Fruit fly (Drosophila melanogaster) whole organism, embryonic: ENCODE results near the gene Rab3-GAP.
A peak's percentile ranks its signal among the peaks of the same experiment; 100 is the strongest.

Source experiments
- ATbp ChIP-seq: fragments of 200-800 bp; sonication (Bioruptor generic); optimal IDR thresholded peaks from 2 replicates; lab custom pipeline; 2017; ENCODE audit warnings: missing biosample characterization, mild to moderate bottlenecking, missing genetic modification characterization, missing genetic modification reagents
- Adf1 ChIP-seq: fragments of 200-800 bp; sonication (Bioruptor generic); IDR thresholded peaks from 2 replicates; pipeline ENCODE4 v1.3.6; 2022; ENCODE audit warnings: missing biosample characterization, missing genetic modification characterization
- Atf-2 ChIP-seq: fragments of 200-800 bp; sonication (Bioruptor generic); optimal IDR thresholded peaks from 2 replicates; lab custom pipeline; 2016; ENCODE audit warnings: missing biosample characterization, missing genetic modification characterization
- B-H2 ChIP-seq: fragments of 200-800 bp; sonication (Bioruptor generic); optimal IDR thresholded peaks from 2 replicates; lab custom pipeline; 2018; ENCODE audit warnings: missing biosample characterization, mild to moderate bottlenecking, missing genetic modification characterization
- CG10321 ChIP-seq: fragments of 200-800 bp; sonication (Bioruptor generic); IDR thresholded peaks from 2 replicates; pipeline ENCODE4 v1.3.6; 2022; ENCODE audit warnings: missing biosample characterization, missing genetic modification characterization
- CG10959 ChIP-seq: fragments of 200-800 bp; sonication (Bioruptor generic); IDR thresholded peaks from 2 replicates; pipeline ENCODE4 v1.3.6; 2022; ENCODE audit warnings: missing biosample characterization, missing genetic modification characterization
- CG11247 ChIP-seq: fragments of 200-800 bp; sonication (Bioruptor generic); IDR thresholded peaks from 2 replicates; pipeline ENCODE4 v1.3.6; 2022; ENCODE audit warnings: missing biosample characterization, missing genetic modification characterization
- CG11504 ChIP-seq: fragments of 200-800 bp; sonication (Bioruptor generic); optimal IDR thresholded peaks from 3 replicates; lab custom pipeline; 2019; ENCODE audit warnings: missing biosample characterization, mild to moderate bottlenecking, missing genetic modification characterization, moderate library complexity
- CG12391 ChIP-seq: fragments of 200-800 bp; sonication (Bioruptor generic); optimal IDR thresholded peaks from 3 replicates; lab custom pipeline; 2018; ENCODE audit warnings: missing biosample characterization, mild to moderate bottlenecking, missing genetic modification characterization, moderate library complexity
- CG14014 ChIP-seq: fragments of 200-800 bp; sonication (Bioruptor generic); IDR thresholded peaks from 2 replicates; pipeline ENCODE4 v1.3.6; 2022; ENCODE audit warnings: missing biosample characterization, missing genetic modification characterization
- CG2129 ChIP-seq: fragments of 200-800 bp; sonication (Bioruptor generic); IDR thresholded peaks from 2 replicates; pipeline ENCODE4 v1.3.6; 2022; ENCODE audit warnings: missing biosample characterization, missing genetic modification characterization; ENCODE audit not compliant: partially characterized antibody
- CG30431 ChIP-seq: fragments of 200-800 bp; sonication (Bioruptor generic); optimal IDR thresholded peaks from 2 replicates; lab custom pipeline; 2017; ENCODE audit warnings: missing biosample characterization, missing genetic modification characterization
- CG4328 ChIP-seq: fragments of 200-800 bp; sonication (Bioruptor generic); optimal IDR thresholded peaks from 3 replicates; lab custom pipeline; 2017; ENCODE audit warnings: missing biosample characterization, missing genetic modification reagents, missing genetic modification characterization
- CG43689 ChIP-seq: fragments of 200-800 bp; sonication (Bioruptor generic); IDR thresholded peaks from 2 replicates; pipeline ENCODE4 v1.3.6; 2022; ENCODE audit warnings: missing biosample characterization, missing genetic modification characterization
- CG6765 ChIP-seq: fragments of 200-800 bp; sonication (Bioruptor generic); optimal IDR thresholded peaks from 3 replicates; lab custom pipeline; 2017; ENCODE audit warnings: missing biosample characterization, mild to moderate bottlenecking, missing genetic modification characterization
- CG6854 ChIP-seq: fragments of 200-800 bp; sonication (Bioruptor generic); optimal IDR thresholded peaks from 3 replicates; lab custom pipeline; 2017; ENCODE audit warnings: missing biosample characterization, mild to moderate bottlenecking, missing genetic modification characterization
- CG7372 ChIP-seq: fragments of 200-800 bp; sonication (Bioruptor generic); IDR thresholded peaks from 2 replicates; pipeline ENCODE4 v1.3.6; 2022; ENCODE audit warnings: missing biosample characterization, missing genetic modification characterization
- CG8290 ChIP-seq, 3 experiments: fragments of 200-800 bp; sonication (Bioruptor generic); optimal IDR thresholded peaks; 2 replicates each; lab custom pipeline; 2016 to 2019; ENCODE audit warnings: missing biosample characterization in 3 of 3, missing genetic modification characterization in 3 of 3, mild to moderate bottlenecking in 2 of 3, moderate library complexity in 1 of 3
- CG9609 ChIP-seq: fragments of 200-800 bp; sonication (Bioruptor generic); optimal IDR thresholded peaks from 3 replicates; lab custom pipeline; 2016; ENCODE audit warnings: missing biosample characterization, missing genetic modification characterization
- D19B ChIP-seq: fragments of 200-800 bp; sonication (Bioruptor generic); optimal IDR thresholded peaks from 2 replicates; lab custom pipeline; 2017; ENCODE audit warnings: missing biosample characterization, mild to moderate bottlenecking, missing genetic modification characterization
- Doc3 ChIP-seq: fragments of 200-800 bp; sonication (Bioruptor generic); IDR thresholded peaks from 3 replicates; pipeline ENCODE4 v1.3.6; 2022; ENCODE audit warnings: missing biosample characterization, missing genetic modification characterization; ENCODE audit not compliant: partially characterized antibody
- Hand ChIP-seq: fragments of 200-800 bp; sonication (Bioruptor generic); optimal IDR thresholded peaks from 2 replicates; lab custom pipeline; 2017; ENCODE audit warnings: mild to moderate bottlenecking, missing biosample characterization, missing genetic modification reagents, missing genetic modification characterization
- Lhr ChIP-seq: fragments of 200-800 bp; sonication (Bioruptor generic); optimal IDR thresholded peaks from 3 replicates; lab custom pipeline; 2017; ENCODE audit warnings: mild to moderate bottlenecking, missing biosample characterization, missing genetic modification reagents, missing genetic modification characterization
- Meics ChIP-seq: fragments of 200-800 bp; sonication (Bioruptor generic); optimal IDR thresholded peaks from 2 replicates; lab custom pipeline; 2017; ENCODE audit warnings: missing biosample characterization, mild to moderate bottlenecking, missing genetic modification characterization
- Rfx ChIP-seq: fragments of 200-800 bp; sonication (Bioruptor generic); IDR thresholded peaks from 2 replicates; pipeline ENCODE4 v1.3.6; 2022; ENCODE audit warnings: missing biosample characterization, missing genetic modification characterization
- Six4 ChIP-seq: fragments of 200-800 bp; sonication (Bioruptor generic); optimal IDR thresholded peaks from 2 replicates; lab custom pipeline; 2016; ENCODE audit warnings: missing biosample characterization, missing genetic modification characterization
- Sox100B ChIP-seq: fragments of 200-800 bp; sonication (Bioruptor generic); optimal IDR thresholded peaks from 3 replicates; lab custom pipeline; 2018; ENCODE audit warnings: missing biosample characterization, mild to moderate bottlenecking, missing genetic modification characterization
- Spps ChIP-seq: fragments of 200-800 bp; sonication (Bioruptor generic); optimal IDR thresholded peaks from 2 replicates; lab custom pipeline; 2018; ENCODE audit warnings: missing biosample characterization, mild to moderate bottlenecking, missing genetic modification characterization
- Usf ChIP-seq: fragments of 200-800 bp; sonication (Bioruptor generic); optimal IDR thresholded peaks from 2 replicates; lab custom pipeline; 2017; ENCODE audit warnings: missing genotype, missing biosample characterization, missing genetic modification characterization
- bab2 ChIP-seq: fragments of 200-800 bp; sonication (Bioruptor generic); optimal IDR thresholded peaks from 2 replicates; lab custom pipeline; 2016; ENCODE audit warnings: missing biosample characterization, missing genetic modification characterization
- br ChIP-seq: fragments of >200 bp; optimal IDR thresholded peaks from 2 replicates; lab custom pipeline; 2017
- btn ChIP-seq: fragments of 200-800 bp; sonication (Bioruptor generic); optimal IDR thresholded peaks from 2 replicates; lab custom pipeline; 2016; ENCODE audit warnings: missing biosample characterization, missing genetic modification characterization
- croc ChIP-seq: fragments of 200-800 bp; sonication (Bioruptor generic); conservative IDR thresholded peaks from 3 replicates; pipeline ENCODE4 v1.3.6; 2022; ENCODE audit warnings: missing biosample characterization, missing genetic modification characterization
- ewg ChIP-seq: fragments of 200-800 bp; sonication (Bioruptor generic); optimal IDR thresholded peaks from 3 replicates; lab custom pipeline; 2017; ENCODE audit warnings: mild to moderate bottlenecking, missing biosample characterization, missing genetic modification reagents, missing genetic modification characterization
- fd102C ChIP-seq: fragments of 200-800 bp; sonication (Bioruptor generic); optimal IDR thresholded peaks from 2 replicates; lab custom pipeline; 2018; ENCODE audit warnings: missing biosample characterization, mild to moderate bottlenecking, missing genetic modification characterization, moderate library complexity
- h ChIP-seq: fragments of >200 bp; optimal IDR thresholded peaks from 2 replicates; lab custom pipeline; 2017
- ind ChIP-seq: fragments of 200-800 bp; sonication (Bioruptor generic); optimal IDR thresholded peaks from 3 replicates; lab custom pipeline; 2016; ENCODE audit warnings: missing biosample characterization, missing genetic modification characterization
- kay ChIP-seq: fragments of 200-800 bp; sonication (Bioruptor generic); optimal IDR thresholded peaks from 2 replicates; lab custom pipeline; 2016; ENCODE audit warnings: missing biosample characterization, missing genetic modification characterization
- knrl ChIP-seq: fragments of 200-800 bp; sonication (Bioruptor generic); IDR thresholded peaks from 3 replicates; pipeline ENCODE4 v1.3.6; 2022; ENCODE audit warnings: missing biosample characterization, missing genetic modification characterization; ENCODE audit not compliant: partially characterized antibody
- lilli ChIP-seq: fragments of 200-800 bp; sonication (Bioruptor generic); optimal IDR thresholded peaks from 3 replicates; lab custom pipeline; 2016; ENCODE audit warnings: missing biosample characterization, missing genetic modification characterization
- lmd ChIP-seq: fragments of 200-800 bp; sonication (Bioruptor generic); IDR thresholded peaks from 2 replicates; pipeline ENCODE4 v1.3.6; 2022; ENCODE audit warnings: missing biosample characterization, missing genetic modification characterization
- lola ChIP-seq, 3 experiments: fragments of >200 bp in 2 of 3; fragments of 200-800 bp in 1 of 3; sonication (Bioruptor generic) in 1 of 3; optimal IDR thresholded peaks; 2 replicates each; lab custom pipeline; 2017 to 2019; ENCODE audit warnings: missing biosample characterization in 3 of 3, missing genetic modification characterization in 3 of 3, mild to moderate bottlenecking in 1 of 3, moderate library complexity in 1 of 3
- pho ChIP-seq: fragments of 200-800 bp; sonication (Bioruptor generic); optimal IDR thresholded peaks from 2 replicates; lab custom pipeline; 2016; ENCODE audit warnings: missing biosample characterization, missing genetic modification characterization
- row ChIP-seq: fragments of 200-800 bp; sonication (Bioruptor generic); IDR thresholded peaks from 3 replicates; pipeline ENCODE4 v1.3.6; 2022; ENCODE audit warnings: missing biosample characterization, missing genetic modification characterization
- sd ChIP-seq: fragments of 200-800 bp; sonication (Bioruptor generic); optimal IDR thresholded peaks from 3 replicates; lab custom pipeline; 2018; ENCODE audit warnings: missing biosample characterization, mild to moderate bottlenecking, missing genetic modification characterization, moderate library complexity
- sima ChIP-seq: fragments of 200-800 bp; sonication (Bioruptor generic); optimal IDR thresholded peaks from 2 replicates; lab custom pipeline; 2016; ENCODE audit warnings: missing biosample characterization, missing genetic modification characterization
- sisA ChIP-seq: fragments of 200-800 bp; sonication (Bioruptor generic); IDR thresholded peaks from 2 replicates; pipeline ENCODE4 v1.3.6; 2022; ENCODE audit warnings: missing biosample characterization, missing genetic modification characterization
- trem ChIP-seq: fragments of 200-800 bp; optimal IDR thresholded peaks from 3 replicates; lab custom pipeline; 2019; ENCODE audit warnings: missing biosample characterization, mild to moderate bottlenecking, missing genetic modification characterization, moderate library complexity
- unc-4 ChIP-seq: fragments of 200-800 bp; sonication (Bioruptor generic); IDR thresholded peaks from 2 replicates; pipeline ENCODE4 v1.3.6; 2022; ENCODE audit warnings: missing biosample characterization, missing genetic modification characterization; ENCODE audit not compliant: partially characterized antibody
- wor ChIP-seq: fragments of 200-800 bp; sonication (Bioruptor generic); IDR thresholded peaks from 2 replicates; pipeline ENCODE4 v1.3.6; 2022; ENCODE audit warnings: missing biosample characterization, missing genetic modification characterization
- zf30C ChIP-seq: fragments of 200-800 bp; sonication (Bioruptor generic); optimal IDR thresholded peaks from 3 replicates; lab custom pipeline; 2018; ENCODE audit warnings: missing biosample characterization, mild to moderate bottlenecking, missing genetic modification characterization

The Rab3-GAP gene

DNA sequence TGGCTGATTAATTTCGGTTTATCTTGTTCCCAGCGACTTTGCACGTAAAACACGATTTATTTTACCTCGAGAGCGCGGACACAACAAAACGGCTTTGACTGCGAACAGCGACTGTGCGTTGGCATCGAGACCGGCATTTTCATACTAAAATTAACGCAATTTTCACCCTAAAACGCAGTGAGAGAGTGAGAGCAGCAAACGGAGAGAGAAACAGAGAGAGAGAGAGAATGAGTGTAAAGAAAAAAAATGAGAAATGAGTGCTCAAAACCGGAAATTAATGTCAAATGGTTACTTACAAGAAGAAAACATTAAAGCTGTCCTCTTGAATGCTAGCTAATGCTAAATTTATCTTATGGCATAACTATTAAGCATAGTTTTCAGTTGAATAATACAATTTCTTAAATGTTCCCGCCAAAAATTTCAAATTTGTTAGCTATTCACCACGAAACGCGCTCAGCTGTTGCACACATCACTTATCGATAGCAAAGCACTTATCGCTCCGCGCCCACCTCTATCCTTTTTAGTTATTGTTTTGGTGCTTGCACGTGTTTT is 7.1 kb downstream of the Rab3-GAP start, which contains the start of the genes JhI-21, RpL7-like and CG34164 (continued):
- no peak for TF ChIP-seq bab2 (GFP tag; lab: Kevin White, UChicago)
- 0 out of 3 replicates have a peak, but pooled peaks have one; percentile 53 for TF ChIP-seq Doc3 (GFP tag; lab: Robert Waterston, UW)
- TF ChIP-seq lola (GFP tag; optimal IDR thresholded peaks at IDR 0.05; lab: Kevin White, UChicago) = no peak
- TF ChIP-seq CG6854 = peak; percentile 30
- peak; percentile 73; the same call in 1 of the 2 replicates for TF ChIP-seq unc-4
- peak; percentile 49 for TF ChIP-seq sd (tag; lab: Kevin White, UChicago)
- TF ChIP-seq CG30431 (GFP tag; lab: Kevin White, UChicago) = no peak
- no peak for TF ChIP-seq br
- no peak for TF ChIP-seq kay (GFP tag; lab: Kevin White, UChicago)
- peak; percentile 62 for TF ChIP-seq knrl (GFP tag; lab: Robert Waterston, UW)
- no peak for TF ChIP-seq fd102C (GFP tag; lab: Kevin White, UChicago)
- no peak for TF ChIP-seq CG8290 (GFP tag; optimal IDR thresholded peaks at IDR 0.05; lab: Kevin White, UChicago)
- TF ChIP-seq CG8290 (tag; optimal IDR thresholded peaks at IDR 0.05; lab: Kevin White, UChicago) = no peak
- no peak for TF ChIP-seq Atf-2
- no peak for TF ChIP-seq CG2129 (GFP tag; lab: Robert Waterston, UW)
- TF ChIP-seq ewg = peak; percentile 33
- TF ChIP-seq Rfx = no peak
- TF ChIP-seq CG11504 (tag; lab: Kevin White, UChicago) = no peak
- no peak for TF ChIP-seq CG12391 (tag; lab: Kevin White, UChicago)
- TF ChIP-seq Lhr (GFP tag; lab: Kevin White, UChicago) = no peak
- no peak for TF ChIP-seq B-H2 (GFP tag; lab: Kevin White, UChicago)
- TF ChIP-seq D19B (GFP tag; lab: Kevin White, UChicago) = no peak
- no peak for TF ChIP-seq pho
- TF ChIP-seq wor (GFP tag; lab: Robert Waterston, UW) = no peak
- no peak for TF ChIP-seq Usf (GFP tag; lab: Kevin White, UChicago)
- TF ChIP-seq lmd (GFP tag; lab: Robert Waterston, UW) = no peak
- TF ChIP-seq ind = no peak
- no peak for TF ChIP-seq sima (GFP tag; lab: Kevin White, UChicago)
- TF ChIP-seq row (GFP tag; lab: Robert Waterston, UW) = no peak
- TF ChIP-seq lilli (GFP tag; lab: Kevin White, UChicago) = no peak
- peak; percentile 69 for TF ChIP-seq trem
- no peak for TF ChIP-seq Adf1 (GFP tag; lab: Robert Waterston, UW)
- TF ChIP-seq CG6765 (GFP tag; lab: Kevin White, UChicago) = peak; percentile 9
- TF ChIP-seq h (lab: Kevin White, UChicago) = no peak
- TF ChIP-seq zf30C (GFP tag; lab: Kevin White, UChicago) = no peak
- TF ChIP-seq Six4 (GFP tag; lab: Kevin White, UChicago) = no peak
- no peak for TF ChIP-seq Hand (GFP tag; lab: Kevin White, UChicago)
- no peak for TF ChIP-seq CG10321 (GFP tag; lab: Robert Waterston, UW)
- no peak for TF ChIP-seq CG43689
- no peak for TF ChIP-seq CG11247 (GFP tag; lab: Robert Waterston, UW)
- TF ChIP-seq sisA = no peak
- no peak for TF ChIP-seq CG4328
- no peak for TF ChIP-seq CG9609 (GFP tag; lab: Kevin White, UChicago)
- TF ChIP-seq croc (GFP tag; lab: Robert Waterston, UW) = no peak
- TF ChIP-seq ATbp = no peak
- TF ChIP-seq CG14014 (GFP tag; lab: Robert Waterston, UW) = no peak
- no peak for TF ChIP-seq Sox100B (GFP tag; lab: Kevin White, UChicago)
- no peak for TF ChIP-seq CG10959 (GFP tag; lab: Robert Waterston, UW)
- TF ChIP-seq Spps = no peak
- TF ChIP-seq Meics (GFP tag; lab: Kevin White, UChicago) = peak; percentile 22
- no peak for TF ChIP-seq CG7372 (GFP tag; lab: Robert Waterston, UW)
- no peak for TF ChIP-seq btn (GFP tag; lab: Kevin White, UChicago)
